Worm (Caenorhabditis elegans) whole organism, L4/young adult: ENCODE results near the gene msp-59.

Experiments
- W03F9.2 ChIP-seq: fragments of 150-350 bp; optimal IDR thresholded peaks from 2 replicates; lab custom pipeline; 2014; ENCODE audit warnings: missing biosample characterization, missing genetic modification characterization
- dao-5 ChIP-seq: sonication (generic microtip); optimal IDR thresholded peaks from 2 replicates; lab custom pipeline; 2016; ENCODE audit warnings: missing genotype, missing genetic modification characterization, moderate library complexity, missing compliant biosample characterization
- him-1 ChIP-seq: sonication (generic microtip); optimal IDR thresholded peaks from 2 replicates; lab custom pipeline; 2016; ENCODE audit warnings: missing genotype, missing genetic modification reagents, missing genetic modification characterization, missing compliant biosample characterization

DNA sequence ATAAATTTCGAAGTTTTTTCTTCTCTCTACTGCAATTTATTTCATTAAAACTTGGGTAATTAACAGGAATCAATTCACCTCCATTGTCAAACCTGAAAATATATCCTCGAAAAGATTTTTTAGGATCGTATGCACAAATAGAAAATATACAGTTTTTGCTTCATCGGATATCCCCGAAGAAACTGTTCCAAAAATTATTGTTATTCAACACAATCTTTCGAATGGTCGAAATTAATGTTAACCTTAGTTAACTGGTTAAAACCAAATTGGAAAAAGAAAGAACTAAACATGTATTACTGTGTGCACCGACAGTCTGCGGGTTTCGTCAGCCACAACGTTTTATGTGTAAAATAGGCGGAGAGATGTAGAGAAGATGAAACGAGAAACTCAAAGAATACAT is 4.2 kb upstream of the msp-59 start:
- TF ChIP-seq him-1, result no peak
- no peak for TF ChIP-seq dao-5 (tag; lab: Kevin White, UChicago)
- no peak for TF ChIP-seq W03F9.2 (tag; lab: Kevin White, UChicago)
